Fruit fly (Drosophila melanogaster) whole organism, pupa: ENCODE results near the gene Arp2.

ENCODE experiments used
- CG10348 ChIP-seq: fragments of 200-800 bp; sonication (Bioruptor generic); IDR thresholded peaks from 2 replicates; pipeline ENCODE4 v1.3.6; 2022; ENCODE audit warnings: missing biosample characterization, missing genetic modification characterization
- CG12605 ChIP-seq: fragments of 200-800 bp; sonication (Bioruptor generic); IDR thresholded peaks from 2 replicates; pipeline ENCODE4 v1.3.6; 2022; ENCODE audit warnings: missing biosample characterization, missing genetic modification characterization
- CG13204 ChIP-seq: fragments of 200-800 bp; sonication (Bioruptor generic); optimal IDR thresholded peaks from 2 replicates; lab custom pipeline; 2018; ENCODE audit warnings: missing biosample characterization, mild to moderate bottlenecking, missing genetic modification characterization, moderate library complexity
- CG14655 ChIP-seq: fragments of 200-800 bp; sonication (Bioruptor generic); optimal IDR thresholded peaks from 3 replicates; lab custom pipeline; 2017; ENCODE audit warnings: mild to moderate bottlenecking, missing biosample characterization, missing genetic modification reagents, missing genetic modification characterization
- CG15710 ChIP-seq: fragments of 200-800 bp; sonication (Bioruptor generic); optimal IDR thresholded peaks from 2 replicates; lab custom pipeline; 2018; ENCODE audit warnings: missing biosample characterization, mild to moderate bottlenecking, missing genetic modification characterization, moderate library complexity
- CG17806 ChIP-seq: fragments of 200-800 bp; sonication (Bioruptor generic); optimal IDR thresholded peaks from 2 replicates; lab custom pipeline; 2018; ENCODE audit warnings: missing biosample characterization, mild to moderate bottlenecking, missing genetic modification characterization, moderate library complexity
- CG32121 ChIP-seq: fragments of 200-800 bp; sonication (Bioruptor generic); IDR thresholded peaks from 2 replicates; pipeline ENCODE4 v1.3.6; 2022; ENCODE audit warnings: missing biosample characterization, missing genetic modification characterization
- CG34367 ChIP-seq: fragments of 200-800 bp; sonication (Bioruptor generic); optimal IDR thresholded peaks from 2 replicates; lab custom pipeline; 2018; ENCODE audit warnings: missing biosample characterization, mild to moderate bottlenecking, missing genetic modification characterization
- CG4496 ChIP-seq: fragments of 200-800 bp; sonication (Bioruptor generic); IDR thresholded peaks from 3 replicates; pipeline ENCODE4 v1.3.6; 2022; ENCODE audit warnings: missing biosample characterization, missing genetic modification characterization
- CG8159 ChIP-seq: fragments of 200-800 bp; sonication (Bioruptor generic); optimal IDR thresholded peaks from 3 replicates; lab custom pipeline; 2018; ENCODE audit warnings: missing biosample characterization, mild to moderate bottlenecking, missing genetic modification characterization, moderate library complexity
- CG8301 ChIP-seq: fragments of 200-800 bp; sonication (Bioruptor generic); optimal IDR thresholded peaks from 2 replicates; lab custom pipeline; 2018; ENCODE audit warnings: missing biosample characterization, mild to moderate bottlenecking, missing genetic modification characterization
- CG9948 ChIP-seq: fragments of 200-800 bp; sonication (Bioruptor generic); optimal IDR thresholded peaks from 2 replicates; lab custom pipeline; 2018; ENCODE audit warnings: missing biosample characterization, mild to moderate bottlenecking, missing genetic modification characterization, moderate library complexity
- D1 ChIP-seq: fragments of 200-800 bp; sonication (Bioruptor generic); optimal IDR thresholded peaks from 2 replicates; lab custom pipeline; 2018; ENCODE audit warnings: missing biosample characterization, mild to moderate bottlenecking, missing genetic modification characterization, moderate library complexity
- EcR ChIP-seq: fragments of 200-800 bp; sonication (Bioruptor generic); optimal IDR thresholded peaks from 3 replicates; lab custom pipeline; 2019; ENCODE audit warnings: missing biosample characterization, missing genetic modification characterization, mild to moderate bottlenecking, moderate library complexity, missing genetic modification reagents
- Ets98B ChIP-seq: fragments of 200-800 bp; sonication (Bioruptor generic); IDR thresholded peaks from 2 replicates; pipeline ENCODE4 v1.3.6; 2022; ENCODE audit warnings: missing biosample characterization, missing genetic modification characterization
- Pif1A ChIP-seq: fragments of 200-800 bp; sonication (Bioruptor generic); optimal IDR thresholded peaks from 3 replicates; lab custom pipeline; 2016; ENCODE audit warnings: missing biosample characterization, missing genetic modification characterization
- Pif1B ChIP-seq: fragments of 200-800 bp; sonication (Bioruptor generic); optimal IDR thresholded peaks from 3 replicates; lab custom pipeline; 2016; ENCODE audit warnings: missing biosample characterization, missing genetic modification characterization
- Snoo ChIP-seq: fragments of 200-800 bp; sonication (Bioruptor generic); optimal IDR thresholded peaks from 3 replicates; lab custom pipeline; 2017; ENCODE audit warnings: missing biosample characterization, mild to moderate bottlenecking, missing genetic modification characterization, inconsistent platforms
- fd96Ca ChIP-seq: fragments of 200-800 bp; sonication (Bioruptor generic); IDR thresholded peaks from 3 replicates; pipeline ENCODE4 v1.3.6; 2022; ENCODE audit warnings: missing biosample characterization, missing genetic modification characterization
- gl ChIP-seq: fragments of 200-800 bp; sonication (Bioruptor generic); optimal IDR thresholded peaks from 2 replicates; lab custom pipeline; 2018; ENCODE audit warnings: missing biosample characterization, mild to moderate bottlenecking, missing genetic modification characterization
- rn ChIP-seq: fragments of 200-800 bp; sonication (Bioruptor generic); IDR thresholded peaks from 2 replicates; pipeline ENCODE4 v1.3.6; 2022; ENCODE audit warnings: missing biosample characterization, missing genetic modification characterization

Arp2 gene

DNA sequence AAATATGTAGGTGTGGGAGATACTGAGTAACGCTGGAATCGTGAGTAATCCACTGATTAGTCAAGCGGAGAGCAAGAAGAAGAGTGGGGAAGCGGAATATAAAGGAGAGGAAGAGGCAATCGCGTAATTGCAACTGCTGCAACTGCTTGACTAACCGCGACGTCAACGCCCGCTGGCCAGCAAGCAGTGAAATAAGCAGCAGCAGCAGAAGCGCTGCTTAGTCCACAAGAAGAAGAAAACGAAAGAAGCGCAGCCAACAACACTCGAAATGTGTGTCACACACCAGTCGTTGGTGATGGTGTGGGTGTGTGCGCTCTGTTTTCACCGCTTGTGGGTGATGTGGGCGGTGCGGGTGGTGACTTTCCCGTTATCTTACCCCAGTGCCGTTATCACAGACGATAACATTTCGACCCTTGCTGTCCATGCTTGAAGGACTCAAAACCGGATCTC is 775 bp downstream of the Arp2 start:
- no peak for TF ChIP-seq CG34367
- no peak for TF ChIP-seq Snoo (tag; lab: Kevin White, UChicago)
- TF ChIP-seq EcR (GFP tag; lab: Kevin White, UChicago) = peak; percentile 99
- TF ChIP-seq CG12605 (GFP tag; lab: Robert Waterston, UW) = no peak
- TF ChIP-seq rn (GFP tag; lab: Robert Waterston, UW) = no peak
- no peak for TF ChIP-seq Pif1B
- TF ChIP-seq CG9948 (tag; lab: Kevin White, UChicago) = no peak
- no peak for TF ChIP-seq fd96Ca (GFP tag; lab: Robert Waterston, UW)
- TF ChIP-seq CG10348 (GFP tag; lab: Robert Waterston, UW) = 0 out of 2 replicates have a peak, but pooled peaks have one; percentile 20
- TF ChIP-seq CG8159 (tag; lab: Kevin White, UChicago) = no peak
- no peak for TF ChIP-seq D1
- TF ChIP-seq CG8301 = no peak
- TF ChIP-seq Pif1A (GFP tag; lab: Kevin White, UChicago) = no peak
- no peak for TF ChIP-seq CG17806 (tag; lab: Kevin White, UChicago)
- no peak for TF ChIP-seq CG4496 (GFP tag; lab: Robert Waterston, UW)
- TF ChIP-seq CG15710 = no peak
- no peak for TF ChIP-seq CG32121 (GFP tag; lab: Robert Waterston, UW)
- TF ChIP-seq gl (tag; lab: Kevin White, UChicago) = no peak
- TF ChIP-seq CG14655 = no peak
- 0 out of 2 replicates have a peak, but pooled peaks have one; percentile 4 for TF ChIP-seq Ets98B (GFP tag; lab: Robert Waterston, UW)
- peak; percentile 17 for TF ChIP-seq CG13204

DNA sequence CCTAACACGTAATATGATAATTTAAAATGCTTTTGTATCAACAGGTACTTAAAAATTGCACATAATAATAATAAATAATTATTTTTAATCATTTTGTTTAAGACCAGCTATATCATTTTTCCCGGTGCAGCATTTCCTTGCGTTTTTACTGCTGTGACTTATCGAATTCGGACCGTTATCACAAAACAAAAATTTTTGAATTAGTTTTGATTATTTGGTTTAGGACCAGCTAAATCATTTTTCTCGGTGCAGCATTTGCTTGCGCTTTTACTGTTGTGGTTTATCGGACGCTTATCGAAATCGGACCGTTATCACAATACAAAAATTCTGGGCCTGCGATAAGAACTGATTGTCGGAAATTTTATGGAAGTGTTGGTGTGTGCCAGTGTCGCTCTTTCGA is 1.2 kb downstream of the Arp2 start:
- TF ChIP-seq CG4496 (GFP tag; lab: Robert Waterston, UW) (peak; percentile 87), CG15710 (peak; percentile 73), CG8301 (peak; percentile 81), EcR (GFP tag; lab: Kevin White, UChicago) (no peak), Pif1B (peak; percentile 85), CG14655 (no peak), rn (GFP tag; lab: Robert Waterston, UW) (0 out of 2 replicates have a peak, but pooled peaks have one; percentile 60), Snoo (tag; lab: Kevin White, UChicago) (peak; percentile 84), fd96Ca (GFP tag; lab: Robert Waterston, UW) (no peak; the same call in 2 of the 3 replicates), CG17806 (tag; lab: Kevin White, UChicago) (peak; percentile 75), CG32121 (GFP tag; lab: Robert Waterston, UW) (peak; percentile 87), CG9948 (tag; lab: Kevin White, UChicago) (peak; percentile 76), gl (tag; lab: Kevin White, UChicago) (peak; percentile 41), Pif1A (GFP tag; lab: Kevin White, UChicago) (no peak), CG10348 (GFP tag; lab: Robert Waterston, UW) (no peak), Ets98B (GFP tag; lab: Robert Waterston, UW) (no peak; the same call in none of the 2 replicates), CG13204 (no peak), CG12605 (GFP tag; lab: Robert Waterston, UW) (peak; percentile 73), D1 (peak; percentile 75), CG34367 (peak; percentile 71), CG8159 (tag; lab: Kevin White, UChicago) (peak; percentile 80)

DNA sequence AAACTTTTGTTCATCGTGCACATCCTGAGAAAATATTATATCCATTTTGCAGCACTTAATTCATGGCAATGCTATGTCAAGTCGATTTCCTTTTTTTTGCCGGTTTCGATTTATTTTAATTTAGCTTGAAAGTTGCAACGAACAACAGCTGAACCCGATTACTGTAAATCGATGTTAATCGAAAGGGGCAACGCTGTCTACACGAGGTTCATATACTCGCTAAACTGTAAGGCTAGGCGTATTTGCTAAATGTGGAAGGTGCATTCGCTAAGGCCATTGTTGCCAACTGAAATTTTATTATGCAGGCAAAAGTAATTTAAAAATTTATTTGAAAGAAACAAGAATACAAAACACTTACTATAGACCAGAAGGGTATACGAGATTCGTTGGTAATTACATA is 6.4 kb downstream of the Arp2 start, which contains the start of gene CG9902:
Gene CG9902, minus strand, starts transcription at position 131 of the 400 bp plus-strand sequence.
- TF ChIP-seq Pif1B (no peak), CG12605 (GFP tag; lab: Robert Waterston, UW) (no peak), CG4496 (GFP tag; lab: Robert Waterston, UW) (no peak), CG14655 (no peak), CG10348 (GFP tag; lab: Robert Waterston, UW) (no peak), CG8301 (no peak), CG8159 (tag; lab: Kevin White, UChicago) (no peak), D1 (no peak), Snoo (tag; lab: Kevin White, UChicago) (no peak), CG13204 (no peak), CG34367 (no peak), CG15710 (no peak), CG32121 (GFP tag; lab: Robert Waterston, UW) (no peak), fd96Ca (GFP tag; lab: Robert Waterston, UW) (no peak), gl (tag; lab: Kevin White, UChicago) (no peak), CG9948 (tag; lab: Kevin White, UChicago) (no peak), EcR (GFP tag; lab: Kevin White, UChicago) (no peak), Pif1A (GFP tag; lab: Kevin White, UChicago) (no peak)

- TF ChIP-seq CG14655 = no peak
- no peak for TF ChIP-seq Pif1B
- TF ChIP-seq CG12605 (GFP tag; lab: Robert Waterston, UW) = no peak
- no peak for TF ChIP-seq CG34367
- no peak for TF ChIP-seq CG8301
- no peak for TF ChIP-seq CG32121 (GFP tag; lab: Robert Waterston, UW)
- TF ChIP-seq gl (tag; lab: Kevin White, UChicago) = no peak
- no peak for TF ChIP-seq CG8159 (tag; lab: Kevin White, UChicago)
- TF ChIP-seq CG15710 = no peak
- TF ChIP-seq CG9948 (tag; lab: Kevin White, UChicago) = no peak
- TF ChIP-seq CG13204 = no peak
- no peak for TF ChIP-seq fd96Ca (GFP tag; lab: Robert Waterston, UW)
- TF ChIP-seq rn (GFP tag; lab: Robert Waterston, UW) = no peak
- TF ChIP-seq CG10348 (GFP tag; lab: Robert Waterston, UW) = no peak
Measured at dm6 chrX:16540802-16541346, 12.9 kb downstream of the Arp2 start, which contains the start of gene CG9903. CG9903 (minus strand) TSS chrX:16540852.

dm6 chrX:16533046-16533496 is 20.7 kb downstream of the Arp2 start, which contains the start of gene para:
para (minus strand) TSS chrX:16533096.
- TF ChIP-seq CG8301 (no peak), CG9948 (tag; lab: Kevin White, UChicago) (no peak), Ets98B (GFP tag; lab: Robert Waterston, UW) (no peak), CG10348 (GFP tag; lab: Robert Waterston, UW) (no peak), D1 (no peak), CG17806 (tag; lab: Kevin White, UChicago) (no peak), fd96Ca (GFP tag; lab: Robert Waterston, UW) (no peak), CG32121 (GFP tag; lab: Robert Waterston, UW) (no peak), Pif1B (no peak), CG15710 (no peak), CG13204 (no peak), CG4496 (GFP tag; lab: Robert Waterston, UW) (no peak), CG34367 (no peak), CG14655 (no peak), Pif1A (GFP tag; lab: Kevin White, UChicago) (no peak), EcR (GFP tag; lab: Kevin White, UChicago) (no peak), CG8159 (tag; lab: Kevin White, UChicago) (no peak), rn (GFP tag; lab: Robert Waterston, UW) (no peak), Snoo (tag; lab: Kevin White, UChicago) (no peak)
